Fruit fly (Drosophila melanogaster): Measurements from ENCODE around the gene elB.

- no peak for TF ChIP-seq CTCF (optimal IDR thresholded peaks at IDR 0.05)
- TF ChIP-seq CG8478 (optimal IDR thresholded peaks at IDR 0.05) = no peak
Observed at dm6 chr2L:14403568-14403967, 5.8 kb downstream of the elB start.

Data from S2 (cell line).